Worm (Caenorhabditis elegans): ENCODE data around the gene C08B11.9.

Gene C08B11.9

DNA sequence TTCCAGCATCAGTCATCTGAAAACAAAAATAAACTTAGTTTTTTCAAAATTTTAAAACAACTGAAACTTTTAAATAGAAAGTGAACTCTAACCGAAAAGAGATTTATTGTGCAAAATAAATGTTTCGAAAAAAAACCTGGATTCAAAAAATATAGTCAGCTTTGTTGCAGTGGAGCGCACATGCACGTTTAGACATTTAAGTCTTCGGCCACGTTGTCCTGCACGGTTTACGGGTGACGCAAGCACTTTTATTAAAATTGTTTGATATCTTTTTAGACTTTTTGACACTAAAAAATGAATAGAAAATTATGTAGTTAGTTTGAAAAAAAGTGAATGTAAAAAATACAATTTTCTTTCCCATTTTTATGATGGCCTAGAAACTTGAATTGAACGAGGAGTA, 1.4 kb upstream of the C08B11.9 start, which contains the start of the genes ubh-4 and algn-6 (continued):
- TF ChIP-seq pqm-1 (tag; optimal IDR thresholded peaks at IDR 0.05), result peak; percentile 17
- no peak for TF ChIP-seq fkh-10 (GFP tag; optimal IDR thresholded peaks at IDR 0.05)
- no peak for TF ChIP-seq attf-4 (tag; optimal IDR thresholded peaks at IDR 0.05)
- TF ChIP-seq mes-2 (tag; optimal IDR thresholded peaks at IDR 0.05; ENCODE audit: poor library complexity, severe bottlenecking), result peak; percentile 95
- no peak for TF ChIP-seq F44E2.7 (GFP tag; IDR thresholded peaks at IDR 0.05)
- TF ChIP-seq Y5F2A.4 (GFP tag; optimal IDR thresholded peaks at IDR 0.05), result no peak
- no peak for TF ChIP-seq skn-1 (tag; optimal IDR thresholded peaks at IDR 0.05)
- TF ChIP-seq ceh-62 (tag; optimal IDR thresholded peaks at IDR 0.05), result no peak
- no peak for TF ChIP-seq zfp-3 (GFP tag; conservative IDR thresholded peaks at IDR 0.05)
- TF ChIP-seq D1046.2 (GFP tag; IDR thresholded peaks at IDR 0.05), result no peak
- no peak for TF ChIP-seq zfp-2 (tag; optimal IDR thresholded peaks at IDR 0.05)
- no peak for TF ChIP-seq lin-1 (GFP tag; IDR thresholded peaks at IDR 0.05)
- TF ChIP-seq T20F7.1 (GFP tag; optimal IDR thresholded peaks at IDR 0.05), result peak; percentile 90
- peak; percentile 95 for TF ChIP-seq lin-38 (GFP tag; IDR thresholded peaks at IDR 0.05)
- no peak for TF ChIP-seq set-16 (GFP tag; IDR thresholded peaks at IDR 0.05)
- TF ChIP-seq lsy-2 (tag; optimal IDR thresholded peaks at IDR 0.05), result peak; percentile 38 to 95
- TF ChIP-seq rbr-2 (tag; optimal IDR thresholded peaks at IDR 0.05), result peak; percentile 36
- no peak for TF ChIP-seq ces-1 (GFP tag; optimal IDR thresholded peaks at IDR 0.05)
- TF ChIP-seq jun-1 (tag; optimal IDR thresholded peaks at IDR 0.05), result no peak
- TF ChIP-seq R02D3.7 (tag; optimal IDR thresholded peaks at IDR 0.05), result no peak
- no peak for TF ChIP-seq unc-62 (GFP tag; optimal IDR thresholded peaks at IDR 0.05 in 1 of 2)
- TF ChIP-seq unc-62 (tag; optimal IDR thresholded peaks at IDR 0.05), result no peak
- TF ChIP-seq vab-7 (GFP tag; IDR thresholded peaks at IDR 0.05), result 0 out of 2 replicates have a peak, but pooled peaks have one; percentile 22
- no peak for TF ChIP-seq lin-29 (GFP tag; IDR thresholded peaks at IDR 0.05)
- TF ChIP-seq mxl-3 (GFP tag; optimal IDR thresholded peaks at IDR 0.05), result peak; percentile 38
- no peak for TF ChIP-seq spr-3 (GFP tag; optimal IDR thresholded peaks at IDR 0.05)
- TF ChIP-seq Y75B8A.6 (GFP tag; IDR thresholded peaks at IDR 0.05), result no peak
- no peak for TF ChIP-seq ceh-20 (GFP tag; IDR thresholded peaks at IDR 0.05)
- TF ChIP-seq daf-8 (GFP tag; IDR thresholded peaks at IDR 0.05), result no peak
- no peak for TF ChIP-seq duxl-1 (tag; optimal IDR thresholded peaks at IDR 0.05; ENCODE audit: poor library complexity)
- no peak for TF ChIP-seq lin-39 (tag; optimal IDR thresholded peaks at IDR 0.05)
- TF ChIP-seq php-3 (GFP tag; IDR thresholded peaks at IDR 0.05), result no peak
- TF ChIP-seq ZK337.2 (GFP tag; IDR thresholded peaks at IDR 0.05), result 0 out of 2 replicates have a peak, but pooled peaks have one; percentile 4
- TF ChIP-seq nhr-77 (tag; optimal IDR thresholded peaks at IDR 0.05), result peak; percentile 48
- TF ChIP-seq F10B5.3 (tag; optimal IDR thresholded peaks at IDR 0.05), result no peak
- no peak for TF ChIP-seq nhr-10 (tag; optimal IDR thresholded peaks at IDR 0.05)
- peak; percentile 63 for TF ChIP-seq dpl-1 (GFP tag; optimal IDR thresholded peaks at IDR 0.05)
- TF ChIP-seq cey-2 (tag; optimal IDR thresholded peaks at IDR 0.05; ENCODE audit: borderline replicate concordance, insufficient read depth), result no peak
- TF ChIP-seq mep-1 (tag; optimal IDR thresholded peaks at IDR 0.05), result peak; percentile 57
- no peak for TF ChIP-seq ceh-32 (tag; optimal IDR thresholded peaks at IDR 0.05; ENCODE audit: poor library complexity)
- TF ChIP-seq nhr-237 (tag; optimal IDR thresholded peaks at IDR 0.05), result no peak
- TF ChIP-seq nhr-42 (GFP tag; IDR thresholded peaks at IDR 0.05), result no peak
- TF ChIP-seq ceh-44 (GFP tag; IDR thresholded peaks at IDR 0.05), result no peak
- TF ChIP-seq zip-2 (tag; optimal IDR thresholded peaks at IDR 0.05), result no peak
- TF ChIP-seq nhr-76 (tag; optimal IDR thresholded peaks at IDR 0.05), result no peak
- no peak for TF ChIP-seq nhr-111 (GFP tag; optimal IDR thresholded peaks at IDR 0.05)
- TF ChIP-seq hmg-1.1 (GFP tag; IDR thresholded peaks at IDR 0.05), result 0 out of 2 replicates have a peak, but pooled peaks have one; percentile 19
- no peak for TF ChIP-seq ZK546.5 (tag; optimal IDR thresholded peaks at IDR 0.05)
- TF ChIP-seq madf-5 (GFP tag; IDR thresholded peaks at IDR 0.05), result no peak
- TF ChIP-seq sdz-12 (GFP tag; optimal IDR thresholded peaks at IDR 0.05), result no peak
- TF ChIP-seq daf-12 (tag; optimal IDR thresholded peaks at IDR 0.05), result no peak
- TF ChIP-seq arid-1 (GFP tag; conservative IDR thresholded peaks at IDR 0.05), result no peak
